Fruit fly (Drosophila melanogaster): ENCODE results near the gene bocks.

The bocks gene

dm6 chr3R:9625443-9625842, 34.6 kb upstream of the bocks start:
- no peak for TF ChIP-seq pan (optimal IDR thresholded peaks at IDR 0.05)
- TF ChIP-seq EcR (GFP tag; optimal IDR thresholded peaks at IDR 0.05): no peak
- no peak for TF ChIP-seq CG8478 (optimal IDR thresholded peaks at IDR 0.05)
- no peak for TF ChIP-seq psq (optimal IDR thresholded peaks at IDR 0.05)
- TF ChIP-seq Dll (optimal IDR thresholded peaks at IDR 0.05): no peak
- TF ChIP-seq usp (GFP tag; optimal IDR thresholded peaks at IDR 0.05): no peak

dm6 chr3R:9620278-9620677, 29.5 kb upstream of the bocks start:
- no peak for TF ChIP-seq usp (GFP tag; optimal IDR thresholded peaks at IDR 0.05)
- no peak for TF ChIP-seq CG8478 (optimal IDR thresholded peaks at IDR 0.05)
- no peak for TF ChIP-seq psq (optimal IDR thresholded peaks at IDR 0.05)
- TF ChIP-seq Dll (optimal IDR thresholded peaks at IDR 0.05): no peak
- TF ChIP-seq EcR (GFP tag; optimal IDR thresholded peaks at IDR 0.05): no peak
- no peak for TF ChIP-seq pan (optimal IDR thresholded peaks at IDR 0.05)

- TF ChIP-seq CG8478 (optimal IDR thresholded peaks at IDR 0.05): no peak
- no peak for TF ChIP-seq EcR (GFP tag; optimal IDR thresholded peaks at IDR 0.05)
- TF ChIP-seq psq (optimal IDR thresholded peaks at IDR 0.05): no peak
- no peak for TF ChIP-seq pan (optimal IDR thresholded peaks at IDR 0.05)
- TF ChIP-seq Dll (optimal IDR thresholded peaks at IDR 0.05): no peak
These were observed 27.5 kb upstream of the bocks start for dm6 chr3R:9618331-9618730.

dm6 chr3R:9613124-9613523, 22.3 kb upstream of the bocks start:
- TF ChIP-seq CG8478 (optimal IDR thresholded peaks at IDR 0.05) (no peak), EcR (GFP tag; optimal IDR thresholded peaks at IDR 0.05) (no peak), usp (GFP tag; optimal IDR thresholded peaks at IDR 0.05) (no peak), psq (optimal IDR thresholded peaks at IDR 0.05) (no peak), Dll (optimal IDR thresholded peaks at IDR 0.05) (no peak), pan (optimal IDR thresholded peaks at IDR 0.05) (no peak)

dm6 chr3R:9612217-9612616, 21.4 kb upstream of the bocks start:
- TF ChIP-seq psq (optimal IDR thresholded peaks at IDR 0.05) (no peak), CG8478 (optimal IDR thresholded peaks at IDR 0.05) (no peak), pan (optimal IDR thresholded peaks at IDR 0.05) (no peak), Dll (optimal IDR thresholded peaks at IDR 0.05) (no peak), usp (GFP tag; optimal IDR thresholded peaks at IDR 0.05) (no peak), EcR (GFP tag; optimal IDR thresholded peaks at IDR 0.05) (no peak)

dm6 chr3R:9608206-9608605, 17.4 kb upstream of the bocks start:
- TF ChIP-seq usp (GFP tag; optimal IDR thresholded peaks at IDR 0.05) (no peak), CG8478 (optimal IDR thresholded peaks at IDR 0.05) (no peak), pan (optimal IDR thresholded peaks at IDR 0.05) (no peak), Dll (optimal IDR thresholded peaks at IDR 0.05) (no peak), EcR (GFP tag; optimal IDR thresholded peaks at IDR 0.05) (no peak), psq (optimal IDR thresholded peaks at IDR 0.05) (no peak)

dm6 chr3R:9606913-9607804, 16.4 kb upstream of the bocks start:
- TF ChIP-seq EcR (GFP tag; optimal IDR thresholded peaks at IDR 0.05) (no peak), psq (optimal IDR thresholded peaks at IDR 0.05) (no peak), CG8478 (optimal IDR thresholded peaks at IDR 0.05) (no peak), pan (optimal IDR thresholded peaks at IDR 0.05) (no peak), usp (GFP tag; optimal IDR thresholded peaks at IDR 0.05) (no peak), Dll (optimal IDR thresholded peaks at IDR 0.05) (no peak)

- TF ChIP-seq usp (GFP tag; optimal IDR thresholded peaks at IDR 0.05): no peak
- TF ChIP-seq pan (optimal IDR thresholded peaks at IDR 0.05): no peak
- no peak for TF ChIP-seq psq (optimal IDR thresholded peaks at IDR 0.05)
These were observed 14.3 kb upstream of the bocks start for dm6 chr3R:9605084-9605483.

- no peak for TF ChIP-seq usp (GFP tag; optimal IDR thresholded peaks at IDR 0.05)
- TF ChIP-seq EcR (GFP tag; optimal IDR thresholded peaks at IDR 0.05): no peak
- no peak for TF ChIP-seq pan (optimal IDR thresholded peaks at IDR 0.05)
- TF ChIP-seq psq (optimal IDR thresholded peaks at IDR 0.05): no peak
- TF ChIP-seq CG8478 (optimal IDR thresholded peaks at IDR 0.05): no peak
- TF ChIP-seq Dll (optimal IDR thresholded peaks at IDR 0.05): no peak
These were observed 13.7 kb upstream of the bocks start for dm6 chr3R:9604445-9605020.

dm6 chr3R:9603022-9603942, 12.5 kb upstream of the bocks start:
- TF ChIP-seq CG8478 (optimal IDR thresholded peaks at IDR 0.05) (no peak), Dll (optimal IDR thresholded peaks at IDR 0.05) (no peak), EcR (GFP tag; optimal IDR thresholded peaks at IDR 0.05) (no peak), usp (GFP tag; optimal IDR thresholded peaks at IDR 0.05) (no peak)

dm6 chr3R:9601949-9602348, 11.1 kb upstream of the bocks start:
- TF ChIP-seq psq (optimal IDR thresholded peaks at IDR 0.05): no peak
- TF ChIP-seq usp (GFP tag; optimal IDR thresholded peaks at IDR 0.05): no peak
- no peak for TF ChIP-seq pan (optimal IDR thresholded peaks at IDR 0.05)
- no peak for TF ChIP-seq Dll (optimal IDR thresholded peaks at IDR 0.05)

dm6 chr3R:9600558-9600959, 9.8 kb upstream of the bocks start:
- TF ChIP-seq psq (optimal IDR thresholded peaks at IDR 0.05): no peak
- no peak for TF ChIP-seq pan (optimal IDR thresholded peaks at IDR 0.05)
- no peak for TF ChIP-seq Dll (optimal IDR thresholded peaks at IDR 0.05)
- TF ChIP-seq usp (GFP tag; optimal IDR thresholded peaks at IDR 0.05): no peak
- no peak for TF ChIP-seq CG8478 (optimal IDR thresholded peaks at IDR 0.05)
- TF ChIP-seq EcR (GFP tag; optimal IDR thresholded peaks at IDR 0.05): no peak

Data from whole organism.